Fruit fly (Drosophila melanogaster): ENCODE results near the gene CG18094.
A peak's percentile ranks its signal among the peaks of the same experiment; 100 is the strongest.

The CG18094 gene

DNA sequence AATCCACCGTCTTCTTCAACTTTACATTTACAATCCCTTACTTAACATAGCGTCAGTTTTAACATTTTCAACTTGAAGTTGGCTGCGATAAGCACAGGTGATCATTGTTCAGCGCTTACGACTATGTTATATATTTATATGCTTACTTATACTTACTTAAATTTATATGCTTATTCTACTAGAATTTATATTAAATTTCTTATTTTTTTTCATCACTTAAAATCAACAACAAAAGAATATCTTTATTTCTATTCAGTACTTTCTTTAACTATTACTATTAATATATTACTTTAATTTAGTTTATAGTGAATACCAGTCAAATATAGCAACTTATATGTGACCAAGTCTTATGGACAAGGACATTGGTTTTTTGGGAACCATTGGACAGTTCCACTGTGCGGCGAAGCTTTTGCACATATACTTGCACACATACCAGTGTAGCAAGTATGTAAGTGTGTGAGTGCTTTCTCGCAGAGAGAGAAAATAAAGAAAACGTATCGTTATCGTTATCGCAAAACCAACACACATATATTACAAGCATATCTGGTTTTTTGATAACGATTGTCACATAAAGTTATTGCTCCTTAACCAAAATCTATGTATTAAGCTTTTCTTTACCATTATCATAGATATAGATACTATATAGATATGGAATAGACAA lies 27.2 kb downstream of the CG18094 start, which contains the start of gene Hasp (continued):
- TF ChIP-seq CG2199 (GFP tag; IDR thresholded peaks at IDR 0.05) (no peak), CG12071 (GFP tag; optimal IDR thresholded peaks at IDR 0.05) (no peak), CG31441 (GFP tag; IDR thresholded peaks at IDR 0.05) (peak; percentile 65), Stat92E (GFP tag; optimal IDR thresholded peaks at IDR 0.05) (no peak), CG10321 (GFP tag; IDR thresholded peaks at IDR 0.05) (no peak), lmd (GFP tag; IDR thresholded peaks at IDR 0.05) (peak; percentile 58; the same call in 1 of the 2 replicates), crol (GFP tag; IDR thresholded peaks at IDR 0.05) (no peak), ewg (GFP tag; optimal IDR thresholded peaks at IDR 0.05) (peak; percentile 41), gfzf (GFP tag; optimal IDR thresholded peaks at IDR 0.05) (no peak), CG7357 (GFP tag; IDR thresholded peaks at IDR 0.05) (no peak), CG12659 (GFP tag; optimal IDR thresholded peaks at IDR 0.05) (peak; percentile 46), NC2β (GFP tag; optimal IDR thresholded peaks at IDR 0.05) (no peak), her (GFP tag; optimal IDR thresholded peaks at IDR 0.05) (no peak), Bteb2 (GFP tag; optimal IDR thresholded peaks at IDR 0.05) (no peak), shn (GFP tag; optimal IDR thresholded peaks at IDR 0.05) (no peak), gem (tag; optimal IDR thresholded peaks at IDR 0.05) (no peak), CG16863 (GFP tag; optimal IDR thresholded peaks at IDR 0.05) (no peak), yki (optimal IDR thresholded peaks at IDR 0.05) (no peak), CG2120 (GFP tag; optimal IDR thresholded peaks at IDR 0.05) (peak; percentile 39), CG16813 (GFP tag; IDR thresholded peaks at IDR 0.05; ENCODE audit: partially characterized antibody) (peak; percentile 68), da (GFP tag; optimal IDR thresholded peaks at IDR 0.05) (no peak), CG8290 (GFP tag; optimal IDR thresholded peaks at IDR 0.05) (peak; percentile 54), CG8290 (tag; optimal IDR thresholded peaks at IDR 0.05) (no peak), CG9609 (GFP tag; optimal IDR thresholded peaks at IDR 0.05) (no peak), CG18599 (GFP tag; optimal IDR thresholded peaks at IDR 0.05) (peak; percentile 53), trh (GFP tag; optimal IDR thresholded peaks at IDR 0.05) (peak; percentile 16), CG3726 (GFP tag; IDR thresholded peaks at IDR 0.05) (no peak), Vsx1 (GFP tag; optimal IDR thresholded peaks at IDR 0.05) (no peak), HHEX (GFP tag; optimal IDR thresholded peaks at IDR 0.05) (peak; percentile 39), amos (GFP tag; IDR thresholded peaks at IDR 0.05; ENCODE audit: partially characterized antibody) (peak; percentile 53; the same call in 1 of the 2 replicates), Oaz (GFP tag; IDR thresholded peaks at IDR 0.05) (no peak), Tbp (GFP tag; optimal IDR thresholded peaks at IDR 0.05) (no peak), Dfd (GFP tag; optimal IDR thresholded peaks at IDR 0.05) (no peak), hb (GFP tag; IDR thresholded peaks at IDR 0.05; ENCODE audit: partially characterized antibody) (peak; percentile 89), Hand (GFP tag; optimal IDR thresholded peaks at IDR 0.05) (no peak), E2f1 (GFP tag; IDR thresholded peaks at IDR 0.05) (no peak), CG12299 (tag; optimal IDR thresholded peaks at IDR 0.05) (no peak), CG10267 (tag; optimal IDR thresholded peaks at IDR 0.05) (peak; percentile 69), CG4820 (GFP tag; optimal IDR thresholded peaks at IDR 0.05) (peak; percentile 58), Dbx (GFP tag; IDR thresholded peaks at IDR 0.05) (no peak), CG17361 (GFP tag; IDR thresholded peaks at IDR 0.05) (peak; percentile 71; the same call in 2 of the 3 replicates), CG31224 (GFP tag; IDR thresholded peaks at IDR 0.05) (peak; percentile 50; the same call in 1 of the 2 replicates), CG1832 (GFP tag; optimal IDR thresholded peaks at IDR 0.05) (no peak), pros (GFP tag; optimal IDR thresholded peaks at IDR 0.05) (no peak), D19A (tag; optimal IDR thresholded peaks at IDR 0.05) (peak; percentile 72), CG14050 (GFP tag; IDR thresholded peaks at IDR 0.05) (peak; percentile 9; the same call in 1 of the 3 replicates), Lpt (GFP tag; optimal IDR thresholded peaks at IDR 0.05) (no peak), Hey (tag; optimal IDR thresholded peaks at IDR 0.05) (no peak), corto (GFP tag; optimal IDR thresholded peaks at IDR 0.05) (no peak), CG32532 (GFP tag; IDR thresholded peaks at IDR 0.05) (peak; percentile 75), CG8089 (GFP tag; optimal IDR thresholded peaks at IDR 0.05) (no peak)
